Worm (Caenorhabditis elegans) whole organism, mixed stage, embryonic: ENCODE data around the gene K01A6.5.

ENCODE experiments used
- bed-3 ChIP-seq: fragments of 200-800 bp; sonication (Bioruptor generic); optimal IDR thresholded peaks from 3 replicates; lab custom pipeline; 2018; ENCODE audit warnings: mild to moderate bottlenecking, missing genetic modification characterization, moderate library complexity, missing compliant biosample characterization
- blmp-1 ChIP-seq: fragments of 150-350 bp; optimal IDR thresholded peaks from 2 replicates; lab custom pipeline; 2014; ENCODE audit warnings: missing biosample characterization, missing genetic modification characterization
- ceh-39 ChIP-seq: fragments of 150-350 bp; optimal IDR thresholded peaks from 2 replicates; lab custom pipeline; 2014; ENCODE audit warnings: missing biosample characterization, missing genetic modification characterization
- ceh-83 ChIP-seq: fragments of 200-800 bp; sonication (Bioruptor generic); optimal IDR thresholded peaks from 2 replicates; lab custom pipeline; 2018; ENCODE audit warnings: mild to moderate bottlenecking, missing genetic modification characterization, missing compliant biosample characterization
- ces-1 ChIP-seq: fragments of 150-350 bp; optimal IDR thresholded peaks from 2 replicates; lab custom pipeline; 2014; ENCODE audit warnings: missing biosample characterization, missing genetic modification reagents, missing genetic modification characterization
- cnd-1 ChIP-seq: fragments of 200-800 bp; sonication (Bioruptor generic); optimal IDR thresholded peaks from 2 replicates; lab custom pipeline; 2018; ENCODE audit warnings: mild to moderate bottlenecking, missing genetic modification characterization, missing compliant biosample characterization
- elt-3 ChIP-seq: fragments of 150-350 bp; optimal IDR thresholded peaks from 2 replicates; lab custom pipeline; 2014; ENCODE audit warnings: missing biosample characterization, missing genetic modification characterization
- flh-1 ChIP-seq: fragments of 200-800 bp; sonication (Bioruptor generic); optimal IDR thresholded peaks from 2 replicates; lab custom pipeline; 2018; ENCODE audit warnings: mild to moderate bottlenecking, missing genetic modification characterization, moderate library complexity, missing compliant biosample characterization
- ham-2 ChIP-seq: fragments of 200-800 bp; sonication (Bioruptor generic); optimal IDR thresholded peaks from 2 replicates; lab custom pipeline; 2018; ENCODE audit warnings: mild to moderate bottlenecking, missing genetic modification characterization, missing compliant biosample characterization
- hlh-1 ChIP-seq: fragments of 150-350 bp; optimal IDR thresholded peaks from 2 replicates; lab custom pipeline; 2014; ENCODE audit warnings: missing biosample characterization, missing genetic modification reagents, missing genetic modification characterization
- lin-32 ChIP-seq: fragments of 200-800 bp; sonication (Bioruptor generic); optimal IDR thresholded peaks from 2 replicates; lab custom pipeline; 2018; ENCODE audit warnings: mild to moderate bottlenecking, missing genetic modification characterization, missing compliant biosample characterization
- lsy-2 ChIP-seq: fragments of 150-350 bp; optimal IDR thresholded peaks from 2 replicates; lab custom pipeline; 2014; ENCODE audit warnings: missing biosample characterization, missing genetic modification characterization
- mab-5 ChIP-seq: fragments of 150-350 bp; optimal IDR thresholded peaks from 2 replicates; lab custom pipeline; 2014; ENCODE audit warnings: missing biosample characterization, missing genetic modification characterization
- mep-1 ChIP-seq: fragments of 150-350 bp; optimal IDR thresholded peaks from 2 replicates; lab custom pipeline; 2017; ENCODE audit warnings: missing biosample characterization, missing genetic modification reagents, missing genetic modification characterization, inconsistent platforms
- nhr-12 ChIP-seq: fragments of 150-350 bp; optimal IDR thresholded peaks from 2 replicates; lab custom pipeline; 2014; ENCODE audit warnings: missing biosample characterization, missing genetic modification characterization
- nhr-2 ChIP-seq: fragments of 150-350 bp; optimal IDR thresholded peaks from 2 replicates; lab custom pipeline; 2014; ENCODE audit warnings: missing biosample characterization, missing genetic modification characterization
- nhr-237 ChIP-seq: fragments of 150-350 bp; optimal IDR thresholded peaks from 2 replicates; lab custom pipeline; 2014; ENCODE audit warnings: missing biosample characterization, missing genetic modification characterization
- nhr-28 ChIP-seq: fragments of 150-350 bp; optimal IDR thresholded peaks from 2 replicates; lab custom pipeline; 2014; ENCODE audit warnings: missing biosample characterization, missing genetic modification characterization
- nhr-76 ChIP-seq: sonication (generic microtip); optimal IDR thresholded peaks from 2 replicates; lab custom pipeline; 2017; ENCODE audit warnings: missing biosample characterization, missing genetic modification characterization
- pha-4 ChIP-seq: fragments of 150-350 bp; optimal IDR thresholded peaks from 2 replicates; lab custom pipeline; 2018; ENCODE audit warnings: missing biosample characterization, missing genetic modification reagents, missing genetic modification characterization
- sem-2 ChIP-seq: fragments of 200-800 bp; sonication (Bioruptor generic); optimal IDR thresholded peaks from 2 replicates; lab custom pipeline; 2018; ENCODE audit warnings: mild to moderate bottlenecking, missing genetic modification characterization, missing compliant biosample characterization
- snpc-4 ChIP-seq: fragments of 150-350 bp; optimal IDR thresholded peaks from 2 replicates; lab custom pipeline; 2014; ENCODE audit warnings: missing biosample characterization, missing genetic modification characterization
- sptf-1 ChIP-seq: sonication (generic microtip); optimal IDR thresholded peaks from 2 replicates; lab custom pipeline; 2017; ENCODE audit warnings: mild to moderate bottlenecking, missing genetic modification characterization, moderate library complexity, missing compliant biosample characterization
- tbx-8 ChIP-seq: fragments of 200-800 bp; sonication (Bioruptor generic); optimal IDR thresholded peaks from 2 replicates; lab custom pipeline; 2018; ENCODE audit warnings: mild to moderate bottlenecking, missing genetic modification characterization, moderate library complexity, missing compliant biosample characterization
- unc-120 ChIP-seq: sonication (generic microtip); optimal IDR thresholded peaks from 2 replicates; lab custom pipeline; 2017; ENCODE audit warnings: missing genetic modification characterization, missing compliant biosample characterization; ENCODE audit not compliant: poor library complexity, severe bottlenecking
- unc-39 ChIP-seq: fragments of 150-350 bp; optimal IDR thresholded peaks from 2 replicates; lab custom pipeline; 2014; ENCODE audit warnings: missing biosample characterization, missing genetic modification characterization
- unc-62 ChIP-seq: fragments of 150-350 bp; optimal IDR thresholded peaks from 2 replicates; lab custom pipeline; 2014; ENCODE audit warnings: missing biosample characterization, missing genetic modification reagents, missing genetic modification characterization
- zip-8 ChIP-seq: fragments of 150-350 bp; optimal IDR thresholded peaks from 2 replicates; lab custom pipeline; 2014; ENCODE audit warnings: missing biosample characterization, missing genetic modification characterization
- ztf-11 ChIP-seq: fragments of 150-350 bp; optimal IDR thresholded peaks from 2 replicates; lab custom pipeline; 2014; ENCODE audit warnings: missing biosample characterization, missing genetic modification characterization

K01A6.5 gene

DNA sequence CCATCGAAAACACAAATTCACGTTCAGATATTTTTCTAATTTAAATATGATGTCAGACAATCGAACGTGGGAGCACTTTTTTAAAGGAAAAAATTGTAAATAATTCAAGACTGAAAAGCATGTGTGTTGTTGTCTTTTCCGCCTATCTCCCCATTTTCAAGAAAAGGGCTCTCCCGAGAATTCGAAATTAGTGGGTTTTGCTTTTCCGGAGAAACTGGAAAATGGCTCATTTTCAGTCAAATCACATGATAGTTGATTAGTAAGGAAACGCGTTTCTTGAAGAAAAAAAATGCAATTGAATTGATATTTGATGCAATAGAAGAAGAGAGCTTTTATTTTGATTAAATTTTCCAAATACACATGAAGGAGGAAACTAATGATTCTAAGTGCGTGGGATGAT lies 17.3 kb downstream of the K01A6.5 start:
- TF ChIP-seq snpc-4 (no peak), hlh-1 (tag; lab: Kevin White, UChicago) (no peak), ceh-39 (tag; lab: Kevin White, UChicago) (no peak), elt-3 (tag; lab: Kevin White, UChicago) (no peak), sptf-1 (no peak), flh-1 (no peak), zip-8 (tag; lab: Kevin White, UChicago) (no peak), nhr-12 (tag; lab: Kevin White, UChicago) (no peak), ceh-83 (GFP tag; lab: Kevin White, UChicago) (no peak), pha-4 (no peak), nhr-28 (tag; lab: Kevin White, UChicago) (no peak), ham-2 (GFP tag; lab: Kevin White, UChicago) (no peak), ces-1 (GFP tag; lab: Kevin White, UChicago) (no peak), nhr-76 (tag; lab: Kevin White, UChicago) (no peak), tbx-8 (no peak), nhr-237 (tag; lab: Kevin White, UChicago) (no peak)

- TF ChIP-seq unc-120 (tag; lab: Kevin White, UChicago) (peak; percentile 37), ztf-11 (no peak)
Observed at ce11 chrIV:11760700-11761459, 18.4 kb downstream of the K01A6.5 start, which contains the start of gene T12A7.2. TSS of gene T12A7.2 (minus strand) at chrIV:11761111.

- TF ChIP-seq bed-3 (GFP tag; lab: Kevin White, UChicago) (no peak), ces-1 (GFP tag; lab: Kevin White, UChicago) (peak; percentile 94), lin-32 (GFP tag; lab: Kevin White, UChicago) (no peak), unc-120 (tag; lab: Kevin White, UChicago) (peak; percentile 10), unc-62 (GFP tag; lab: Kevin White, UChicago) (peak; percentile 16), flh-1 (no peak)
Observed at ce11 chrIV:11765507-11765906, 23.0 kb downstream of the K01A6.5 start.

- TF ChIP-seq unc-39 (tag; lab: Kevin White, UChicago) = no peak
- no peak for TF ChIP-seq blmp-1
- TF ChIP-seq ham-2 (GFP tag; lab: Kevin White, UChicago) = no peak
- no peak for TF ChIP-seq mep-1
- no peak for TF ChIP-seq sem-2
- no peak for TF ChIP-seq hlh-1 (tag; lab: Kevin White, UChicago)
- no peak for TF ChIP-seq nhr-76 (tag; lab: Kevin White, UChicago)
- no peak for TF ChIP-seq nhr-2
- TF ChIP-seq unc-62 (GFP tag; lab: Kevin White, UChicago) = no peak
- TF ChIP-seq elt-3 (tag; lab: Kevin White, UChicago) = no peak
- TF ChIP-seq unc-120 (tag; lab: Kevin White, UChicago) = no peak
- TF ChIP-seq lsy-2 (tag; lab: Kevin White, UChicago) = no peak
- TF ChIP-seq, all 35 proteins: peak for 0
Observed at ce11 chrIV:11769769-11770168, 27.3 kb downstream of the K01A6.5 start.

DNA sequence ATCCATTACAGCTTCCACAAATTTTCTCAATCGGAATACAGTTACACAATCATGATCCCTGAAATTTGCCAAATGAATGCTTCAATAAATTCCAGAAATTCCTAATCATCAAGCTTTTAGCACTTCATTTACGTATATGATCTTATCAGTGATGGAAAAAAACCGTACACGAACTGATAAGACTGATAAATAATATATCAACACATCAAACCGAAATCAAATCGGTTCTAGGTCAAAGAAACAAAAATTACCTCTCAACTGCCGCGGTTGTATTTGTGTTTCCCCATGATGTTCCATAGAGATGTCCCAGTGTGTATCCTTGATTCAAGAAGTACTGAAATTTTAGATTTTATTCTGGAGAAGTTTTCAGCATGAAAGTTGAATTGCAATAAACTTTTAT lies 28.6 kb downstream of the K01A6.5 start:
- TF ChIP-seq nhr-12 (tag; lab: Kevin White, UChicago) (no peak), zip-8 (tag; lab: Kevin White, UChicago) (no peak), lin-32 (GFP tag; lab: Kevin White, UChicago) (no peak), tbx-8 (no peak), flh-1 (no peak), unc-120 (tag; lab: Kevin White, UChicago) (no peak), ces-1 (GFP tag; lab: Kevin White, UChicago) (no peak), nhr-76 (tag; lab: Kevin White, UChicago) (no peak), ceh-39 (tag; lab: Kevin White, UChicago) (no peak), cnd-1 (no peak), ham-2 (GFP tag; lab: Kevin White, UChicago) (no peak), mep-1 (no peak), nhr-2 (no peak), sptf-1 (no peak), mab-5 (no peak), bed-3 (GFP tag; lab: Kevin White, UChicago) (no peak)
